Worm (Caenorhabditis elegans) whole organism, L2 larva: Measurements from ENCODE around the gene rft-2.

Source experiments
- C34F6.9 ChIP-seq: fragments of 150-350 bp; optimal IDR thresholded peaks from 2 replicates; lab custom pipeline; 2014; ENCODE audit warnings: missing biosample characterization, missing genetic modification characterization
- F13H6.1 ChIP-seq: sonication (generic microtip); optimal IDR thresholded peaks from 2 replicates; lab custom pipeline; 2016; ENCODE audit warnings: missing genetic modification characterization, missing compliant biosample characterization
- R02D3.7 ChIP-seq: fragments of 150-350 bp; optimal IDR thresholded peaks from 2 replicates; lab custom pipeline; 2014; ENCODE audit warnings: missing biosample characterization, missing genetic modification characterization
- Y55F3AM.14 ChIP-seq: fragments of 200-800 bp; sonication (Bioruptor generic); optimal IDR thresholded peaks from 2 replicates; lab custom pipeline; 2018; ENCODE audit warnings: mild to moderate bottlenecking, missing genetic modification characterization, missing compliant biosample characterization
- blmp-1 ChIP-seq: sonication (generic microtip); optimal IDR thresholded peaks from 2 replicates; lab custom pipeline; 2017; ENCODE audit warnings: missing genetic modification characterization, mild to moderate bottlenecking, missing compliant biosample characterization, antibody characterized with exemption, moderate library complexity; ENCODE audit not compliant: insufficient read depth
- ceh-16 ChIP-seq: fragments of 150-350 bp; optimal IDR thresholded peaks from 2 replicates; lab custom pipeline; 2014; ENCODE audit warnings: missing biosample characterization, missing genetic modification characterization
- ceh-82 ChIP-seq: fragments of 150-350 bp; optimal IDR thresholded peaks from 2 replicates; lab custom pipeline; 2014; ENCODE audit warnings: missing biosample characterization, missing genetic modification characterization
- crh-2 ChIP-seq: sonication (generic microtip); optimal IDR thresholded peaks from 2 replicates; lab custom pipeline; 2017; ENCODE audit warnings: missing biosample characterization, missing genetic modification characterization
- dmd-4 ChIP-seq: sonication (generic microtip); optimal IDR thresholded peaks from 2 replicates; lab custom pipeline; 2017; ENCODE audit warnings: missing biosample characterization, missing genetic modification characterization
- elt-3 ChIP-seq: sonication (generic microtip); optimal IDR thresholded peaks from 2 replicates; lab custom pipeline; 2017; ENCODE audit warnings: missing biosample characterization, missing genetic modification characterization
- fos-1 ChIP-seq: fragments of 150-350 bp; optimal IDR thresholded peaks from 2 replicates; lab custom pipeline; 2014; ENCODE audit warnings: missing biosample characterization, missing genetic modification characterization
- lin-13 ChIP-seq: fragments of 150-350 bp; optimal IDR thresholded peaks from 2 replicates; lab custom pipeline; 2014; ENCODE audit warnings: missing biosample characterization, missing genetic modification reagents, missing genetic modification characterization
- lin-39 ChIP-seq: fragments of 150-350 bp; optimal IDR thresholded peaks from 2 replicates; lab custom pipeline; 2014; ENCODE audit warnings: missing biosample characterization, missing genetic modification reagents, missing genetic modification characterization
- lsy-2 ChIP-seq, 2 experiments: fragments of 150-350 bp in 1 of 2; sonication (generic microtip) in 1 of 2; optimal IDR thresholded peaks; 2 replicates each; lab custom pipeline; 2014 to 2017; ENCODE audit warnings: missing biosample characterization in 2 of 2, missing genetic modification characterization in 2 of 2
- mab-5 ChIP-seq: fragments of 150-350 bp; optimal IDR thresholded peaks from 2 replicates; lab custom pipeline; 2014; ENCODE audit warnings: missing biosample characterization, missing genetic modification characterization
- mdl-1 ChIP-seq, 2 experiments: fragments of 150-350 bp in 1 of 2; sonication (generic microtip) in 1 of 2; optimal IDR thresholded peaks; 2 replicates each; lab custom pipeline; 2017; ENCODE audit warnings: missing biosample characterization in 2 of 2, missing genetic modification characterization in 2 of 2
- nhr-10 ChIP-seq: sonication (generic microtip); optimal IDR thresholded peaks from 2 replicates; lab custom pipeline; 2017; ENCODE audit warnings: missing biosample characterization, missing genetic modification characterization
- nhr-12 ChIP-seq: fragments of 150-350 bp; optimal IDR thresholded peaks from 2 replicates; lab custom pipeline; 2014; ENCODE audit warnings: missing biosample characterization, missing genetic modification characterization
- nhr-129 ChIP-seq: fragments of 150-350 bp; optimal IDR thresholded peaks from 2 replicates; lab custom pipeline; 2014; ENCODE audit warnings: missing biosample characterization, missing genetic modification characterization
- nhr-21 ChIP-seq: fragments of 150-350 bp; optimal IDR thresholded peaks from 2 replicates; lab custom pipeline; 2014; ENCODE audit warnings: missing biosample characterization, missing genetic modification characterization
- nhr-23 ChIP-seq: fragments of 150-350 bp; optimal IDR thresholded peaks from 2 replicates; lab custom pipeline; 2014; ENCODE audit warnings: missing biosample characterization, missing genetic modification reagents, missing genetic modification characterization
- nhr-237 ChIP-seq: fragments of 150-350 bp; optimal IDR thresholded peaks from 2 replicates; lab custom pipeline; 2014; ENCODE audit warnings: missing biosample characterization, missing genetic modification characterization
- nhr-77 ChIP-seq: fragments of 150-350 bp; optimal IDR thresholded peaks from 2 replicates; lab custom pipeline; 2014; ENCODE audit warnings: missing biosample characterization, missing genetic modification characterization
- peb-1 ChIP-seq: fragments of 150-350 bp; optimal IDR thresholded peaks from 2 replicates; lab custom pipeline; 2014; ENCODE audit warnings: missing biosample characterization, missing genetic modification characterization
- sem-4 ChIP-seq: fragments of 150-350 bp; optimal IDR thresholded peaks from 2 replicates; lab custom pipeline; 2014; ENCODE audit warnings: missing biosample characterization, missing genetic modification reagents, missing genetic modification characterization
- skn-1 ChIP-seq: sonication (generic microtip); optimal IDR thresholded peaks from 2 replicates; lab custom pipeline; 2017; ENCODE audit warnings: missing biosample characterization, missing genetic modification characterization
- sma-3 ChIP-seq: sonication (generic microtip); optimal IDR thresholded peaks from 2 replicates; lab custom pipeline; 2016; ENCODE audit warnings: missing genetic modification reagents, missing genetic modification characterization, missing compliant biosample characterization
- sma-9 ChIP-seq, 2 experiments: fragments of 150-350 bp in 1 of 2; sonication (generic microtip) in 1 of 2; optimal IDR thresholded peaks; 2 replicates each; lab custom pipeline; 2014 to 2016; ENCODE audit warnings: missing genetic modification characterization in 2 of 2, mild to moderate bottlenecking in 1 of 2, missing biosample characterization in 1 of 2, missing compliant biosample characterization in 1 of 2, missing genetic modification reagents in 1 of 2, moderate library complexity in 1 of 2
- snpc-4 ChIP-seq: fragments of 150-350 bp; optimal IDR thresholded peaks from 2 replicates; lab custom pipeline; 2014; ENCODE audit warnings: missing biosample characterization, missing genetic modification characterization
- unc-62 ChIP-seq: fragments of 150-350 bp; optimal IDR thresholded peaks from 2 replicates; lab custom pipeline; 2014; ENCODE audit warnings: missing biosample characterization, missing genetic modification reagents, missing genetic modification characterization
- ztf-11 ChIP-seq: sonication (generic microtip); optimal IDR thresholded peaks from 2 replicates; lab custom pipeline; 2017; ENCODE audit warnings: missing biosample characterization, missing genetic modification characterization

The rft-2 gene

DNA sequence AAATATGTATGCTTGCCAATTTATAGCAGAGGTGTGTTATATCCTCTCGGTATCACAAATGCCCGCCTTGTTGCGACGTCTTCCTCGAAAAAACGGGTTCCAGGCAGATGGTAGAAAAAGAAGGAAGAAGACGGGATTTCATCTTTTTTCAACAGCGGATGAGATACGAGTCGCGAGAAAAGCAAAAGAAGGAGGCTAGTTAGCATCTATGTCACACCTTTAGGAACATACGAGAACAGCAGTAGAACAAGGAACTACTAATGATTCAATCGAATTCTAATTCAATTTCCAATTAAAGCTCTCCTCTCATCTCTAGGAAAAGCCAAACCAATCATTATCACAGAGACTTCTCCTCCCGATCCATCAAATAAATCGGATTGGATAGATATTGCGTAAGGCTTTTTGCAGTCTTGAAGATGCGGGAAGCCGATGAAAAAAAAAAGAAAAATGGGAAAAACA, 35.7 kb downstream of the rft-2 start, which contains the start of gene grl-5:
Gene grl-5, minus strand, starts transcription at position 51 of the 459 bp plus-strand sequence.
- TF ChIP-seq unc-62 (GFP tag; lab: Kevin White, UChicago), result no peak
- TF ChIP-seq nhr-237 (tag; lab: Kevin White, UChicago), result no peak
- TF ChIP-seq peb-1, result no peak
- no peak for TF ChIP-seq sma-9 (GFP tag; optimal IDR thresholded peaks at IDR 0.05; lab: Kevin White, UChicago)
- TF ChIP-seq sma-9 (tag; optimal IDR thresholded peaks at IDR 0.05; lab: Kevin White, UChicago), result no peak
- TF ChIP-seq skn-1, result no peak
- TF ChIP-seq mab-5 (tag; lab: Kevin White, UChicago), result no peak

DNA sequence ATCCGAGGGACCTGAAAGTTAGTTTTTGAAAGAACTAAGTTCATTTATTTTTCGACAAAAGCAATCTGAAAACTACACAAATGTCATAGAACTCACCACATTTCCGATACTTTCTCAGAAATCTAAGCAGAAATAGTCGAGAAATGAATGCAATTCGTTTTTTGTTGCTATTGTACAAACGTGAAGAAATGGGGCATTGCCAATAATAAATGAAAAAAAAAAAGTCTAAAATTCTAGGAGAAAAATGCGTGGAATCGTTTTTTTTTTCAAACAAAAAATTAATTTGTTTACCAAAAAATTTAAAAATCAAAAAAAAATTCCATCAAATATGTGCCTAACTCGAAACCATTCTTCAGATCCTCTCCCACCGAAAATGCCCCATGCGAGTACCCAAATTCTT, 38.6 kb downstream of the rft-2 start, which contains the start of gene Y47D7A.17:
Gene Y47D7A.17, minus strand, starts transcription at position 101 of the 400 bp plus-strand sequence.
- TF ChIP-seq blmp-1 (tag; lab: Kevin White, UChicago) (no peak), nhr-77 (tag; lab: Kevin White, UChicago) (no peak), lsy-2 (tag; optimal IDR thresholded peaks at IDR 0.05; lab: Kevin White, UChicago) (no peak), sma-3 (GFP tag; lab: Kevin White, UChicago) (no peak), crh-2 (tag; lab: Kevin White, UChicago) (no peak), R02D3.7 (no peak), Y55F3AM.14 (no peak)

- TF ChIP-seq elt-3 (no peak), nhr-77 (tag; lab: Kevin White, UChicago) (no peak), ceh-82 (no peak), sma-3 (GFP tag; lab: Kevin White, UChicago) (no peak), nhr-129 (tag; lab: Kevin White, UChicago) (no peak), nhr-12 (tag; lab: Kevin White, UChicago) (no peak), lin-39 (no peak), ztf-11 (tag; lab: Kevin White, UChicago) (no peak)
These were observed 39.7 kb downstream of the rft-2 start, which contains the start of gene Y47D7A.3 for ce11 chrV:4410643-4411042. Gene Y47D7A.3 (plus strand): TSS chrV:4410943.

- TF ChIP-seq mab-5 (tag; lab: Kevin White, UChicago) (no peak), R02D3.7 (no peak), nhr-21 (tag; lab: Kevin White, UChicago) (no peak), fos-1 (tag; lab: Kevin White, UChicago) (no peak), ceh-16 (no peak), mdl-1 (tag; optimal IDR thresholded peaks at IDR 0.05; lab: Kevin White, UChicago) (no peak), F13H6.1 (tag; lab: Kevin White, UChicago) (no peak), sma-3 (GFP tag; lab: Kevin White, UChicago) (no peak)
These were observed 42.8 kb downstream of the rft-2 start, which contains the start of gene nhr-118 for ce11 chrV:4407519-4407918. Gene nhr-118 (plus strand): TSS chrV:4407819.

ce11 chrV:4401865-4402264, 48.5 kb downstream of the rft-2 start, which contains the start of gene F13A2.5:
Gene F13A2.5 (minus strand): TSS chrV:4401965.
- TF ChIP-seq nhr-237 (tag; lab: Kevin White, UChicago), result no peak
- TF ChIP-seq dmd-4 (tag; lab: Kevin White, UChicago), result no peak
- no peak for TF ChIP-seq nhr-23 (tag; lab: Kevin White, UChicago)
- no peak for TF ChIP-seq nhr-21 (tag; lab: Kevin White, UChicago)
- no peak for TF ChIP-seq lin-13 (GFP tag; lab: Kevin White, UChicago)
- TF ChIP-seq lsy-2 (tag; optimal IDR thresholded peaks at IDR 0.05; lab: Kevin White, UChicago), result no peak
- no peak for TF ChIP-seq C34F6.9
- TF ChIP-seq ceh-16, result no peak
- TF ChIP-seq nhr-10 (tag; lab: Kevin White, UChicago), result no peak
- no peak for TF ChIP-seq ztf-11 (tag; lab: Kevin White, UChicago)

DNA sequence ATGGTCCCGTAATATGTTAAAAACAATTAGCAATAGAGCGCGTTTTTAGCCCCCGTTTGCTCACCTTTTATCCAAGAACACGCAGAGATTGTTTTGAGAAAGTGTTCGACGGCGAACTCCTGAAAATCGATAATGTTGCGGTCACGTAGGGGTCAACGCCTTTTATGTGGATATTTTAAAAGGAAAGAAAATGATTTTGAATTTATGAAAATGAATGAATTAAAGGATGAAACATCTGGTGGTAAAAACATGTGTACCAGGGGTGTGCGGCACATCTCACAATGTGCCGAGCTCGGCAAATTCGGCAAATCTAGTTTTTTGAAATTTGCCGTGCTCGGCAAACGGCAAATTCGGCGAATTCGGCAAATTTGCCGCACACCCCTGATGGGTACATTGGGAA, 50.2 kb downstream of the rft-2 start, which contains the start of gene F13A2.4:
Gene F13A2.4, minus strand, starts transcription at position 101 of the 400 bp plus-strand sequence.
- no peak for TF ChIP-seq fos-1 (tag; lab: Kevin White, UChicago)
- no peak for TF ChIP-seq snpc-4 (tag; lab: Kevin White, UChicago)
- TF ChIP-seq elt-3, result no peak
- no peak for TF ChIP-seq skn-1
- no peak for TF ChIP-seq blmp-1 (tag; lab: Kevin White, UChicago)
- no peak for TF ChIP-seq sem-4 (tag; lab: Kevin White, UChicago)
- no peak for TF ChIP-seq sma-3 (GFP tag; lab: Kevin White, UChicago)
- TF ChIP-seq, all 48 proteins: peak for 0
